Fruit fly (Drosophila melanogaster): Measurements from ENCODE around the gene bon.

The bon gene

DNA sequence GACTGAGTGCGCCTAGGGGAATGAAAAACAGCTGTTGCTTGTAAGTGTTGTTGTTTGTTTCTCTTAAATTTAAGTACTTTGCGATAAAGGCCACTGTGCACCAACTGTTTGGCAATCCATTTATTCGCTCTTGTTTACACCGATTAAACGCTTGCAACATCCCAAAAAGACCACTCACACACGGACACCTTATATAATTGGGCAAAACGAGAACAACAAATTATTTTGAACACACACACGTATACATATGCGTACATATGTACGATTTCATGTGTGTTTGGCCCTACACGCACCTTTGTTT is 35.9 kb upstream of the bon start:
- TF ChIP-seq CG14711 (tag; optimal IDR thresholded peaks at IDR 0.05) (no peak), toe (GFP tag; optimal IDR thresholded peaks at IDR 0.05) (no peak), CG11617 (GFP tag; optimal IDR thresholded peaks at IDR 0.05) (no peak)

DNA sequence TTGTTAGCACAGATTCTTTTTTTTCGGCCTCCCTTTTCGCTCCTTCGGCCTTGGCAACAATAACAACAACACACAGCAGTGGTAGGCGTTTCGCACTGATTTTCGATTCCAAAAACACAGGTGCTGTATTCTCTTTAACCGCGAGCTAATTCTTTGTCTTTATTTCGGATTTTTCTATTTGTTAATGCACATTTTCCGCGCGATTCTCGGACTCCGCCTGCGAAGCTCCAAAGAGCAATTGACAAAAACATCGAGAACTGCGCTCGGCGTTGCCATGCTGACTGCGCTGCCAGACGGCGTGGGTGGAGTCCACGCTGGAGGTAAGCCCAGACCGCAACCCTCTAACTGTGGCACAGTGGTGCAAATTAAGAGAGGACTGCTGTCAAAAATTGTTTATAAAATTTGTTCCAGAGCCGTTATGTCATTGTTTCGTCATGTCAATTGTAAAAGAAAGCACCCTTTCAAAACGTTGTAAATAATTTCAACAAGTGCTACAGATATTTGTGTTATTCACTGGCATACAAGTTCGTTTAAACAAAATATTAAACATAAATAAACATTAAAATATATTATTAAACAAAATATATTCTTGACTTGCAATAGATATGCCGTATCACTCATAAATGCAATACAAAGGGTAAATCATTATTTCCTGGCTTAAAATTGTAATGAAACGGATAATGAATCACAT is 35.4 kb upstream of the bon start, which contains the start of the genes DPCoAC and CG5180:
DPCoAC (minus strand) TSS at position 253 of the 691 bp plus-strand sequence.
CG5180 (plus strand) TSS at position 516 of the 691 bp plus-strand sequence.
- peak; percentile 51 for TF ChIP-seq CG7045 (GFP tag; optimal IDR thresholded peaks at IDR 0.05)
- TF ChIP-seq tj (GFP tag; optimal IDR thresholded peaks at IDR 0.05): peak; percentile 28
- peak; percentile 71 for TF ChIP-seq toe (GFP tag; optimal IDR thresholded peaks at IDR 0.05)
- TF ChIP-seq Mnt (GFP tag; optimal IDR thresholded peaks at IDR 0.05): peak; percentile 70
- no peak for TF ChIP-seq cnc (optimal IDR thresholded peaks at IDR 0.05)
- no peak for TF ChIP-seq CG14711 (tag; optimal IDR thresholded peaks at IDR 0.05)
- TF ChIP-seq bab1 (GFP tag; optimal IDR thresholded peaks at IDR 0.05): peak; percentile 44
- TF ChIP-seq CG12768 (GFP tag; optimal IDR thresholded peaks at IDR 0.05): peak; percentile 47
- peak; percentile 70 for TF ChIP-seq CG1620 (GFP tag; optimal IDR thresholded peaks at IDR 0.05)
- TF ChIP-seq ovo (GFP tag; optimal IDR thresholded peaks at IDR 0.05): peak; percentile 64
- TF ChIP-seq CG33017 (tag; optimal IDR thresholded peaks at IDR 0.05): peak; percentile 26
- peak; percentile 71 for TF ChIP-seq CG5204 (GFP tag; optimal IDR thresholded peaks at IDR 0.05)
- TF ChIP-seq Hr96 (GFP tag; optimal IDR thresholded peaks at IDR 0.05): peak; percentile 38
- peak; percentile 64 for TF ChIP-seq Clk (GFP tag; optimal IDR thresholded peaks at IDR 0.05)
- TF ChIP-seq kay (GFP tag; ENCODE audit: borderline replicate concordance): peak; percentile 2
- TF ChIP-seq Crg-1 (GFP tag; optimal IDR thresholded peaks at IDR 0.05): peak; percentile 41
- TF ChIP-seq pad (GFP tag; optimal IDR thresholded peaks at IDR 0.05): no peak
- TF ChIP-seq cic (GFP tag; optimal IDR thresholded peaks at IDR 0.05): peak; percentile 66
- no peak for TF ChIP-seq CG7101 (tag; optimal IDR thresholded peaks at IDR 0.05)
- peak; percentile 74 for TF ChIP-seq CG11617 (GFP tag; optimal IDR thresholded peaks at IDR 0.05)

DNA sequence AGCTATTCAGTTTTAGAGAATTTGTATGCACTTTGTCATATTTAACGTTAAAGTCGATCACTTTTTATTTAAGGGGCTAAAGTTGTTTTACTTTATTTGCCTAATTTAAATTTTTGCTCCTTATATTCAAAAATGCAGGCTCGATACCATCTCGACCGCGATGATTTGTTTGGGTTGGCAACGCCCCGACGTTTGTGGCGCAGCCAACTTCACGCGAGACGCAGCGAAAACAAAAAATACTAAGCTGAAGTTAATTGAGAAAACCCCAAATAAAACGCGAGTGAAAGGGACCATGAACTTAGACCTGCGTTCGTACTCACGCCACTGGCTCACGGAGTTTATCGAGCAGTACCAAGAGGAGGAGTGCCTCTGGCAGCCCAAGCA is 34.8 kb upstream of the bon start:
- TF ChIP-seq CG7101 (tag; optimal IDR thresholded peaks at IDR 0.05): peak; percentile 40
- peak; percentile 8 for TF ChIP-seq bab1 (GFP tag; optimal IDR thresholded peaks at IDR 0.05)
- TF ChIP-seq CG1620 (GFP tag; optimal IDR thresholded peaks at IDR 0.05): peak; percentile 58
- no peak for TF ChIP-seq CG5204 (GFP tag; optimal IDR thresholded peaks at IDR 0.05)
- TF ChIP-seq CG12768 (GFP tag; optimal IDR thresholded peaks at IDR 0.05): peak; percentile 2

DNA sequence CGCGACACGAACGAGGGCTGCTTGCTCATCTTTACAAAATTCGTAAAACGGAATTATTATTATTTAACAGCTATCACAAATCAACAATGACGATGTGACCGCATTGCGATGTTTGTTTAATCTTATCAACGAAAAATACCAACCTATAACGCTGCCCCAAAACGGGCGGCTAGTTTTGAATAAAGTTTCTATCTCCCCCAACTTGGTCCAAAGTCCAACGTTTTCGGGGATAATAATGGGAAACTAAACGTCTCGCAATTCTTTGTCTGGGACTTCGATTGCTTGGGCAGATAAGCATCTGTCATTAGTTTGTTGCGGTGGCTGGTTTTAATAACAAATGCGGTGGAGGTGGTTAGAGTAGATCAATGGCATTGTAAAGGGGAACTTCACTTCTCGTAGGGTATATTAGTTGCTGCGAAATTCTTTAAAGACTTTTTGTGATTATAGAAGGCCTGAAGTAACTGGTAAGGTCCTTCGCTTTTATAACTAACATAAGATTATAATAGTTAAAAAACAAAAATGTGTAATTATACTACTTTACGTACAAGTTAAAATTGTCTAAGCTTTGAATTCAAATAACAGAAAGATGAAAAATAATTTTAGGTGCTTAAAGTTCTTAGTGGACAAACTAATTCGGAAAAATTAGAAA is 32.8 kb upstream of the bon start, which contains the start of gene CG15922:
CG15922 (minus strand) TSS at position 262 of the 649 bp plus-strand sequence.
- TF ChIP-seq pad (GFP tag; optimal IDR thresholded peaks at IDR 0.05): no peak
- TF ChIP-seq CG5204 (GFP tag; optimal IDR thresholded peaks at IDR 0.05): no peak
- TF ChIP-seq bab1 (GFP tag; optimal IDR thresholded peaks at IDR 0.05): no peak
- no peak for TF ChIP-seq CG33017 (tag; optimal IDR thresholded peaks at IDR 0.05)
- TF ChIP-seq CG14711 (tag; optimal IDR thresholded peaks at IDR 0.05): no peak
- TF ChIP-seq Mnt (GFP tag; optimal IDR thresholded peaks at IDR 0.05): no peak
- TF ChIP-seq ovo (GFP tag; optimal IDR thresholded peaks at IDR 0.05): no peak
- peak; percentile 27 for TF ChIP-seq CG12768 (GFP tag; optimal IDR thresholded peaks at IDR 0.05)
- no peak for TF ChIP-seq CG7101 (tag; optimal IDR thresholded peaks at IDR 0.05)
- TF ChIP-seq cnc (optimal IDR thresholded peaks at IDR 0.05): no peak
- no peak for TF ChIP-seq cic (GFP tag; optimal IDR thresholded peaks at IDR 0.05)
- TF ChIP-seq CG11617 (GFP tag; optimal IDR thresholded peaks at IDR 0.05): peak; percentile 5
- peak; percentile 11 for TF ChIP-seq Hr96 (GFP tag; optimal IDR thresholded peaks at IDR 0.05)
- no peak for TF ChIP-seq Clk (GFP tag; optimal IDR thresholded peaks at IDR 0.05)
- no peak for TF ChIP-seq Crg-1 (GFP tag; optimal IDR thresholded peaks at IDR 0.05)
- TF ChIP-seq CG7045 (GFP tag; optimal IDR thresholded peaks at IDR 0.05): no peak
- peak; percentile 15 for TF ChIP-seq CG1620 (GFP tag; optimal IDR thresholded peaks at IDR 0.05)
- TF ChIP-seq tj (GFP tag; optimal IDR thresholded peaks at IDR 0.05): no peak
- no peak for TF ChIP-seq toe (GFP tag; optimal IDR thresholded peaks at IDR 0.05)
- TF ChIP-seq kay (GFP tag; ENCODE audit: borderline replicate concordance): peak; percentile 83

DNA sequence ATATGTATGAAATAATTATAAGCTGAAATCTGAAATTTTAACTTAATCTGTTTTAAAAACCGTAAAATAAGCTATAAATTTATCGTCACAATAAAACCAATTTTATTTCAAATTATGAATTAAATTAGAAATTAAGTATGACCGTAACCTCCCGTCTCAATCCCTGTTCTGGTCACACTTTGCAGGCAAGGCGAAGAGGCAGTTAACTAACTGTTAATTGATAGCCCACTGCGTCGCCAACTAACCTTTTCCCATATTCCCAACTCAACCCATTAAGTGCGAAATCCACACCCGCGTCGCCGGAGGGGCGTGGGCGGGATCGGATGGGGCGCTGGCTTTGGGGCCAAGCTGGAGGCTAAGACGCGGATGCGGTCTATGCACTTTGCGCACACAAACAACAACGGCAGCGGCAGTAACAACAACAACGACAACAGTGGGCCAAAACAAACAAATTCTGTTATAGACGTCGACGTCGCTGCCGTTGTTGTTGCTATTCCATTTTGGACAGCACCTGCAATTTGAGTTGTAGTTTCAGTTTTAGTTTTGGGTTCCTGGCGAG is 32.2 kb upstream of the bon start, which contains the start of gene CG5191:
CG5191 (plus strand) TSS at position 198 of the 559 bp plus-strand sequence.
- TF ChIP-seq CG33017 (tag; optimal IDR thresholded peaks at IDR 0.05): no peak
- TF ChIP-seq CG11617 (GFP tag; optimal IDR thresholded peaks at IDR 0.05): peak; percentile 18
- TF ChIP-seq tj (GFP tag; optimal IDR thresholded peaks at IDR 0.05): no peak
- peak; percentile 19 for TF ChIP-seq CG12768 (GFP tag; optimal IDR thresholded peaks at IDR 0.05)
- TF ChIP-seq CG5204 (GFP tag; optimal IDR thresholded peaks at IDR 0.05): no peak
- TF ChIP-seq ovo (GFP tag; optimal IDR thresholded peaks at IDR 0.05): peak; percentile 59
- TF ChIP-seq CG7045 (GFP tag; optimal IDR thresholded peaks at IDR 0.05): no peak

DNA sequence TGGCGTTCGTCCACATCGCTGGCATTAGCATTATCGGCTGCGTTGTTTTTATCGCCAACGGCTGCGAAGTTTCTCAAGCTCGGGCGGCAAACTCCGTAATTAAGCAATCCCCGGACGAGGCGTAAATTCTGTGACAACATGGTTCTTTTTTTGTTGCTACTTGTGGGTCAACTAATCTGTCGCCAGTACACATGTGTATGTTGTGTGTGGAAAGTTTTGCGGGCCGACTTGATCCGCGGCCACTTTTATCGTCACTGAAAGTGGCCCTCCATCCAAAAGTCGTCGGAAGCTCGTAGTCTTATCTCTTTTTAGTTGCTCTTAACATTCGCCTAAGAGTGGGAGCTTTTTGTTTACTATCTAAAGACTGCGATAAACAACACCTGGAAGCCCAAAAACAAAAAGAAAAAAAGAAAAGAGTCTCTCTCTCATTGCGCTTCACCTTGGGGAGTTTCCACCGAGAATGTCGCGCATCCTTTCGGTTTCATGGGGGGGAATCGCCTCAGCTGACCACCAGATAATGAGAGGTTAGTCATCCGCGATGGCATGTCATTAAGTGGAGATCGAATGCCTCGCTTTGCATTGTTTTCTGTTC is 29.0 kb upstream of the bon start, which contains the start of gene CG10877:
CG10877 (minus strand) TSS at position 238 of the 592 bp plus-strand sequence.
- TF ChIP-seq pad (GFP tag; optimal IDR thresholded peaks at IDR 0.05): no peak
- TF ChIP-seq Mnt (GFP tag; optimal IDR thresholded peaks at IDR 0.05): peak; percentile 33
- TF ChIP-seq kay (GFP tag; ENCODE audit: borderline replicate concordance): no peak
- TF ChIP-seq CG12768 (GFP tag; optimal IDR thresholded peaks at IDR 0.05): peak; percentile 36
- TF ChIP-seq CG7045 (GFP tag; optimal IDR thresholded peaks at IDR 0.05): no peak

All from whole organism, adult.